Fruit fly (Drosophila melanogaster): ENCODE results near the gene obst-H.

Gene obst-H

dm6 chr3L:15534274-15535227 lies 5.5 kb upstream of the obst-H start (continued):
- TF ChIP-seq Nf-YA (GFP tag; IDR thresholded peaks at IDR 0.05) (no peak), mam (GFP tag; optimal IDR thresholded peaks at IDR 0.05) (peak; percentile 62), HHEX (GFP tag; optimal IDR thresholded peaks at IDR 0.05) (peak; percentile 32), hth (optimal IDR thresholded peaks at IDR 0.05) (no peak), Xrp1 (GFP tag; IDR thresholded peaks at IDR 0.05) (peak; percentile 14; the same call in 1 of the 2 replicates), ap (GFP tag; IDR thresholded peaks at IDR 0.05) (0 out of 2 replicates have a peak, but pooled peaks have one; percentile 7), CHES-1-like (GFP tag; optimal IDR thresholded peaks at IDR 0.05) (peak; percentile 37), Aef1 (GFP tag; IDR thresholded peaks at IDR 0.05) (0 out of 3 replicates have a peak, but pooled peaks have one; percentile 25), odd (GFP tag; optimal IDR thresholded peaks at IDR 0.05) (peak; percentile 67), D19B (GFP tag; optimal IDR thresholded peaks at IDR 0.05) (peak; percentile 99), psq (GFP tag; optimal IDR thresholded peaks at IDR 0.05) (peak; percentile 20), CG4424 (GFP tag; optimal IDR thresholded peaks at IDR 0.05) (peak; percentile 53), usp (GFP tag; optimal IDR thresholded peaks at IDR 0.05) (no peak), CG6654 (GFP tag; optimal IDR thresholded peaks at IDR 0.05) (peak; percentile 30), ind (GFP tag; optimal IDR thresholded peaks at IDR 0.05) (peak; percentile 68), CG4328 (GFP tag; optimal IDR thresholded peaks at IDR 0.05) (peak; percentile 50), E2f1 (GFP tag; IDR thresholded peaks at IDR 0.05) (0 out of 2 replicates have a peak, but pooled peaks have one; percentile 20), CG10431 (GFP tag; optimal IDR thresholded peaks at IDR 0.05) (peak; percentile 15), pan (optimal IDR thresholded peaks at IDR 0.05) (peak in 1 of 2 experiments; percentile 82), pan (GFP tag; optimal IDR thresholded peaks at IDR 0.05 in 1 of 2, IDR thresholded peaks at IDR 0.05 in 1 of 2) (peak; percentile 21 to 71)

DNA sequence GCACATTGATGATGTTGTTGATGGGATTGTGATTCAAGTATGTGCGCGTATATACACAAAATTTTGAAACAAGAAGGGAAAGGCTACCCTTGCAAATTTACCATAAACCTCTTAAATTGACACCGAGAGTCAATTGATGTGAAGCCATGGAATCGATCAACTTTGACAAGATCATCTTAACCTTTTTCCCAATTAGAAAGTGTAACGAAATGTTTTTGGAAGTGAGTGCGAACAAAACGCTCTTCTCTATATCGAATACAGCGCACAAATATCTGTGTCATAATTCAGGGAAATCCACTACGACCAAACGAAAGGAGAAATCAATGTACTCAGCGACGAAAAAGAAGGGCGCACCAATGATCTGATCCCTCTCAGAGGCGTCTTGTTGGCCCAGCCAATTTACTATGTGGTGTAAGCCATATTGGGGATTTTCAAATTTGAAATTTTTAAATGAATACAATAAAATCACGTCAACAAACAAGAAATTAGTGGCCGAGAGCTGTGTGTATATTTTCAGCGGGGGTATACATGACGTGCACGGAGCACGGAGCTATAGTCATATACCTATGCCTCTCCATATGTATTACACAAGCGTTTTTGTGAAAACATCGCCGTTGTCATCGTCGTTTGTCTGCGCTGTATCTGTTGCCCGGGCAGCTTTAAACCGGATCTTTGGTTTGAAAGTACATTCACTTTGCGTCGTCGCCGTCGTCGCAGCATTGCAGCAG lies 4.5 kb upstream of the obst-H start:
- TF ChIP-seq zen (tag; optimal IDR thresholded peaks at IDR 0.05): peak; percentile 1
- peak; percentile 43 for TF ChIP-seq Rfx (GFP tag; IDR thresholded peaks at IDR 0.05)
- TF ChIP-seq CG4404 (GFP tag; IDR thresholded peaks at IDR 0.05): no peak
- peak; percentile 32 for TF ChIP-seq CG2875 (GFP tag; optimal IDR thresholded peaks at IDR 0.05)
- peak; percentile 43 for TF ChIP-seq CG8924 (tag; optimal IDR thresholded peaks at IDR 0.05)
- TF ChIP-seq CG4820 (GFP tag; optimal IDR thresholded peaks at IDR 0.05): no peak
- peak; percentile 33; the same call in 1 of the 2 replicates for TF ChIP-seq Ada2b (GFP tag; IDR thresholded peaks at IDR 0.05)
- TF ChIP-seq sd (tag; optimal IDR thresholded peaks at IDR 0.05): no peak
- TF ChIP-seq gem (tag; optimal IDR thresholded peaks at IDR 0.05): peak; percentile 45
- peak; percentile 44 for TF ChIP-seq CG2678 (tag; optimal IDR thresholded peaks at IDR 0.05)
- TF ChIP-seq CG12236 (GFP tag; optimal IDR thresholded peaks at IDR 0.05): peak; percentile 35
- TF ChIP-seq jumu (GFP tag; optimal IDR thresholded peaks at IDR 0.05): no peak
- TF ChIP-seq CrebB (tag; optimal IDR thresholded peaks at IDR 0.05): no peak
- TF ChIP-seq crol (GFP tag; IDR thresholded peaks at IDR 0.05): no peak
- no peak for TF ChIP-seq Nf-YB (GFP tag; optimal IDR thresholded peaks at IDR 0.05)
- TF ChIP-seq fu2 (GFP tag; optimal IDR thresholded peaks at IDR 0.05): no peak
- TF ChIP-seq pho (GFP tag; optimal IDR thresholded peaks at IDR 0.05): no peak
- 0 out of 2 replicates have a peak, but pooled peaks have one; percentile 21 for TF ChIP-seq E2f1 (GFP tag; IDR thresholded peaks at IDR 0.05)
- peak; percentile 30 for TF ChIP-seq Chrac-16 (GFP tag; optimal IDR thresholded peaks at IDR 0.05)
- no peak for TF ChIP-seq CG12744 (GFP tag; optimal IDR thresholded peaks at IDR 0.05)
- TF ChIP-seq HmgZ (tag; optimal IDR thresholded peaks at IDR 0.05): peak; percentile 5
- TF ChIP-seq CG17912 (GFP tag; optimal IDR thresholded peaks at IDR 0.05): no peak
- peak; percentile 13 for TF ChIP-seq Abd-B (GFP tag; optimal IDR thresholded peaks at IDR 0.05)
- TF ChIP-seq hb (GFP tag; IDR thresholded peaks at IDR 0.05; ENCODE audit: partially characterized antibody): no peak
- no peak for TF ChIP-seq tna (GFP tag; IDR thresholded peaks at IDR 0.05; ENCODE audit: partially characterized antibody)
- TF ChIP-seq Optix (GFP tag; IDR thresholded peaks at IDR 0.05): peak; percentile 41; the same call in 1 of the 3 replicates
- TF ChIP-seq trem (tag; optimal IDR thresholded peaks at IDR 0.05): peak; percentile 8
- no peak for TF ChIP-seq dimm (GFP tag; IDR thresholded peaks at IDR 0.05)
- TF ChIP-seq dm (GFP tag; optimal IDR thresholded peaks at IDR 0.05): no peak

All from whole organism, embryonic.